Worm (Caenorhabditis elegans) whole organism, L4 larva: ENCODE measurements around the gene F58E2.2.
A peak's percentile ranks its signal among the peaks of the same experiment; 100 is the strongest.

Experiments used
- F10B5.3 ChIP-seq: sonication (generic microtip); optimal IDR thresholded peaks from 2 replicates; lab custom pipeline; 2016; ENCODE audit warnings: mild to moderate bottlenecking, missing genetic modification characterization, missing compliant biosample characterization
- F26F4.8 ChIP-seq: fragments of 200-800 bp; sonication (Bioruptor generic); conservative IDR thresholded peaks from 2 replicates; pipeline ENCODE4 v1.3.6; 2022; ENCODE audit warnings: missing genetic modification characterization, missing compliant biosample characterization
- F37D6.2 ChIP-seq: sonication (generic microtip); optimal IDR thresholded peaks from 2 replicates; lab custom pipeline; 2016; ENCODE audit warnings: mild to moderate bottlenecking, missing genetic modification characterization, missing compliant biosample characterization
- F44E2.7 ChIP-seq: fragments of 200-800 bp; sonication (Bioruptor generic); IDR thresholded peaks from 2 replicates; pipeline ENCODE4 v2.1.2; 2022; ENCODE audit warnings: missing genetic modification characterization, missing compliant biosample characterization
- F49E8.2 ChIP-seq: sonication (generic microtip); optimal IDR thresholded peaks from 2 replicates; lab custom pipeline; 2016; ENCODE audit warnings: missing compliant biosample characterization, mild to moderate bottlenecking, missing genetic modification characterization, borderline replicate concordance
- R02D3.7 ChIP-seq: fragments of 150-350 bp; sonication (generic microtip); optimal IDR thresholded peaks from 3 replicates; lab custom pipeline; 2014; ENCODE audit warnings: missing biosample characterization, missing genetic modification characterization
- Y5F2A.4 ChIP-seq: fragments of 200-800 bp; sonication (Bioruptor generic); optimal IDR thresholded peaks from 2 replicates; lab custom pipeline; 2018; ENCODE audit warnings: mild to moderate bottlenecking, missing genetic modification characterization, missing compliant biosample characterization
- aha-1 ChIP-seq: fragments of 150-350 bp; peaks from one replicate; lab custom pipeline; 2014; ENCODE audit warnings: missing biosample characterization, missing genetic modification characterization
- ceh-44 ChIP-seq: fragments of 200-800 bp; sonication (Bioruptor generic); IDR thresholded peaks from 2 replicates; pipeline ENCODE4 v1.3.6; 2022; ENCODE audit warnings: missing genetic modification reagents, missing genetic modification characterization, missing compliant biosample characterization
- ceh-62 ChIP-seq: sonication (generic microtip); optimal IDR thresholded peaks from 2 replicates; lab custom pipeline; 2017; ENCODE audit warnings: missing biosample characterization, missing genetic modification characterization
- daf-16 ChIP-seq, 3 experiments: sonication (generic microtip); optimal IDR thresholded peaks; 2 replicates each; lab custom pipeline; 2016 to 2017; ENCODE audit warnings: missing genetic modification characterization in 3 of 3, missing genetic modification reagents in 3 of 3, mild to moderate bottlenecking in 2 of 3, missing compliant biosample characterization in 2 of 3, missing biosample characterization in 1 of 3, moderate library complexity in 1 of 3
- daf-19 ChIP-seq: fragments of 200-800 bp; sonication (Bioruptor generic); conservative IDR thresholded peaks from 2 replicates; pipeline ENCODE4 v1.3.6; 2022; ENCODE audit warnings: missing genetic modification characterization, missing compliant biosample characterization
- dmd-6 ChIP-seq: fragments of 200-800 bp; sonication (Bioruptor generic); IDR thresholded peaks from 2 replicates; pipeline ENCODE4 v1.3.6; 2022; ENCODE audit warnings: missing genetic modification reagents, missing genetic modification characterization, missing compliant biosample characterization
- dmd-8 ChIP-seq: fragments of 200-800 bp; sonication (Bioruptor generic); IDR thresholded peaks from 2 replicates; pipeline ENCODE4 v1.3.6; 2022; ENCODE audit warnings: missing genetic modification characterization, missing compliant biosample characterization
- dve-1 ChIP-seq: sonication (generic microtip); optimal IDR thresholded peaks from 2 replicates; lab custom pipeline; 2017; ENCODE audit warnings: antibody characterized with exemption, mild to moderate bottlenecking, missing genetic modification characterization, missing compliant biosample characterization; ENCODE audit not compliant: insufficient read depth
- gei-8 ChIP-seq: fragments of 200-800 bp; sonication (Bioruptor generic); optimal IDR thresholded peaks from 2 replicates; lab custom pipeline; 2018; ENCODE audit warnings: mild to moderate bottlenecking, missing genetic modification characterization, missing compliant biosample characterization
- hlh-11 ChIP-seq: fragments of 200-800 bp; sonication (Bioruptor generic); optimal IDR thresholded peaks from 2 replicates; lab custom pipeline; 2018; ENCODE audit warnings: mild to moderate bottlenecking, missing genetic modification characterization, missing compliant biosample characterization
- hlh-30 ChIP-seq: sonication (generic microtip); optimal IDR thresholded peaks from 2 replicates; lab custom pipeline; 2017; ENCODE audit warnings: antibody characterized with exemption, mild to moderate bottlenecking, missing genetic modification characterization, missing compliant biosample characterization; ENCODE audit not compliant: insufficient read depth
- hmg-1.1 ChIP-seq: fragments of 200-800 bp; sonication (Bioruptor generic); IDR thresholded peaks from 2 replicates; pipeline ENCODE4 v1.3.6; 2022; ENCODE audit warnings: missing genetic modification reagents, missing genetic modification characterization, missing compliant biosample characterization
- lin-1 ChIP-seq: fragments of 200-800 bp; sonication (Bioruptor generic); IDR thresholded peaks from 2 replicates; pipeline ENCODE4 v1.3.6; 2022; ENCODE audit warnings: missing genetic modification reagents, missing genetic modification characterization, missing compliant biosample characterization
- lin-38 ChIP-seq: fragments of 200-800 bp; sonication (Bioruptor generic); IDR thresholded peaks from 2 replicates; pipeline ENCODE4 v1.3.6; 2022; ENCODE audit warnings: missing genetic modification reagents, missing genetic modification characterization, missing compliant biosample characterization
- madf-5 ChIP-seq, 2 experiments: fragments of 200-800 bp; sonication (Bioruptor generic); IDR thresholded peaks; 2 replicates each; pipeline ENCODE4 v1.3.6; 2022; ENCODE audit warnings: missing compliant biosample characterization in 2 of 2, missing genetic modification characterization in 2 of 2
- mdl-1 ChIP-seq, 2 experiments: fragments of 150-350 bp in 1 of 2; sonication (generic microtip) in 1 of 2; optimal IDR thresholded peaks; 2 replicates each; lab custom pipeline; 2014 to 2017; ENCODE audit warnings: missing biosample characterization in 2 of 2, missing genetic modification characterization in 2 of 2
- mep-1 ChIP-seq: fragments of 150-350 bp; sonication (generic microtip); optimal IDR thresholded peaks from 3 replicates; lab custom pipeline; 2014; ENCODE audit warnings: missing biosample characterization, missing genetic modification characterization
- nhr-237 ChIP-seq: sonication (generic microtip); optimal IDR thresholded peaks from 2 replicates; lab custom pipeline; 2017; ENCODE audit warnings: missing biosample characterization, missing genetic modification characterization
- nhr-25 ChIP-seq: sonication (generic microtip); optimal IDR thresholded peaks from 2 replicates; lab custom pipeline; 2017; ENCODE audit warnings: missing genetic modification characterization, mild to moderate bottlenecking, missing compliant biosample characterization, antibody characterized with exemption, moderate library complexity, borderline replicate concordance; ENCODE audit not compliant: insufficient read depth
- nhr-28 ChIP-seq: fragments of 150-350 bp; optimal IDR thresholded peaks from 2 replicates; lab custom pipeline; 2014; ENCODE audit warnings: missing biosample characterization, missing genetic modification characterization
- nhr-42 ChIP-seq: fragments of 200-800 bp; sonication (Bioruptor generic); IDR thresholded peaks from 2 replicates; pipeline ENCODE4 v1.3.6; 2022; ENCODE audit warnings: missing genetic modification characterization, missing compliant biosample characterization
- nhr-48 ChIP-seq: sonication (generic microtip); optimal IDR thresholded peaks from 2 replicates; lab custom pipeline; 2016; ENCODE audit warnings: mild to moderate bottlenecking, missing genetic modification characterization, missing compliant biosample characterization
- php-3 ChIP-seq: fragments of 200-800 bp; sonication (Bioruptor generic); IDR thresholded peaks from 2 replicates; pipeline ENCODE4 v1.3.6; 2022; ENCODE audit warnings: missing genetic modification reagents, missing genetic modification characterization, missing compliant biosample characterization
- rbr-2 ChIP-seq: sonication (generic microtip); optimal IDR thresholded peaks from 2 replicates; lab custom pipeline; 2016; ENCODE audit warnings: missing genotype, missing genetic modification characterization, missing compliant biosample characterization
- sdz-12 ChIP-seq: fragments of 200-800 bp; sonication (Bioruptor generic); optimal IDR thresholded peaks from 2 replicates; lab custom pipeline; 2018; ENCODE audit warnings: mild to moderate bottlenecking, missing genetic modification characterization, missing compliant biosample characterization
- snpc-4 ChIP-seq: fragments of 150-350 bp; optimal IDR thresholded peaks from 2 replicates; lab custom pipeline; 2014; ENCODE audit warnings: missing biosample characterization, missing genetic modification characterization
- spr-1 ChIP-seq: sonication (generic microtip); optimal IDR thresholded peaks from 2 replicates; lab custom pipeline; 2016; ENCODE audit warnings: mild to moderate bottlenecking, missing genetic modification characterization, missing compliant biosample characterization
- tag-97 ChIP-seq: fragments of 200-800 bp; sonication (Bioruptor generic); IDR thresholded peaks from 2 replicates; pipeline ENCODE4 v1.3.6; 2022; ENCODE audit warnings: missing genetic modification characterization, missing compliant biosample characterization
- tra-1 ChIP-seq: fragments of 200-800 bp; sonication (Bioruptor generic); IDR thresholded peaks from 2 replicates; pipeline ENCODE4 v1.3.6; 2022; ENCODE audit warnings: missing genetic modification reagents, missing genetic modification characterization, missing compliant biosample characterization
- unc-130 ChIP-seq: sonication (generic microtip); optimal IDR thresholded peaks from 2 replicates; lab custom pipeline; 2016; ENCODE audit warnings: missing genetic modification reagents, missing genetic modification characterization, missing compliant biosample characterization
- zag-1 ChIP-seq: fragments of 150-350 bp; optimal IDR thresholded peaks from 2 replicates; lab custom pipeline; 2014; ENCODE audit warnings: missing biosample characterization, missing genetic modification characterization
- zip-11 ChIP-seq: fragments of 200-800 bp; sonication (Bioruptor generic); IDR thresholded peaks from 2 replicates; pipeline ENCODE4 v1.3.6; 2022; ENCODE audit warnings: missing genetic modification characterization, missing compliant biosample characterization
- zip-2 ChIP-seq: fragments of 150-350 bp; optimal IDR thresholded peaks from 2 replicates; lab custom pipeline; 2014; ENCODE audit warnings: missing biosample characterization, missing genetic modification characterization
- ztf-7 ChIP-seq: fragments of 150-350 bp; optimal IDR thresholded peaks from 2 replicates; lab custom pipeline; 2014; ENCODE audit warnings: missing biosample characterization, missing genetic modification characterization

Gene F58E2.2

DNA sequence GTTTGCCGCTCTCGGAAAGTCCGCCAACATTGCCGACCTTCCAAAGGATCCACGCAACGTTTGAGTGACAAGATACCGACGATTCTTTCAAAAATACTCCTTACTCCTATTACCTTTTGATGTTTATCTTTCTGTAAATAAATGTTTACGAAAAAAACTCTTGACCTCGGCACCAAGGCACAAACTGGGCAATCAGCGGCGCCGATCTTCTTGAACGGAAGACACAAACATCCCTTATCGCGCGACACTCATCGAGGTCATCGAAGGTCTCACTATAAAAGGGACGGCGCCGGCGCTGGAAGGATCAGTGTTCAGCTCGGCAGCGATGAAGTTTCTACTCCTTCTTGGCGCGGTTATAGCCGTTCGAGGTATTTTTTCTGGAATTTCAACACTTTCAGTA is 30.5 kb upstream of the F58E2.2 start, which contains the start of gene grd-3:
TSS of gene grd-3 (plus strand) at position 302 of the 400 bp plus-strand sequence.
- TF ChIP-seq mdl-1 (tag; optimal IDR thresholded peaks at IDR 0.05; lab: Kevin White, UChicago): no peak

DNA sequence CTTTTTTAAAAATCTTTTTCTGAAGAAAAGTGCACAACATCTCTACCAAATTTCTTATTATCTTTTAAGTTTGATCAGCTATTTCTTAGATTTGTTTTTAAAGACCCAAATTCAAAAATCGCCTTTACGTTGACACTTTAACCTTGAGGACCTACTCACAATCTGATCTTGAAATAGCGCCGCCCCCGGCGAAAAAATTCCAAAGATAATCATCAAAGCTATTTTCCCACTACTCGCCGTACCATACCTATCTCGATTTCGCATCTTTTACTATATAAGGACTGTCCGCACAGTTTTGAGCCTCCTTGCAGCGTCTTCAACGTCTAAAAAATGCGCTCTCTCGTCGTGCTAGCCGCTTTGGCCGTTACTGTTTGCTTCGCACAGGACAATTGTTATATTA is 29.0 kb upstream of the F58E2.2 start, which contains the start of gene grd-10:
TSS of gene grd-10 (plus strand) at position 208 of the 400 bp plus-strand sequence.
- TF ChIP-seq F10B5.3 (tag; lab: Kevin White, UChicago): no peak
- no peak for TF ChIP-seq nhr-48 (tag; lab: Kevin White, UChicago)
- TF ChIP-seq hlh-30: no peak
- no peak for TF ChIP-seq madf-5 (GFP tag; IDR thresholded peaks at IDR 0.05; lab: Robert Waterston, UW)
- TF ChIP-seq nhr-25 (tag; lab: Kevin White, UChicago): no peak
- TF ChIP-seq spr-1 (tag; lab: Kevin White, UChicago): no peak

DNA sequence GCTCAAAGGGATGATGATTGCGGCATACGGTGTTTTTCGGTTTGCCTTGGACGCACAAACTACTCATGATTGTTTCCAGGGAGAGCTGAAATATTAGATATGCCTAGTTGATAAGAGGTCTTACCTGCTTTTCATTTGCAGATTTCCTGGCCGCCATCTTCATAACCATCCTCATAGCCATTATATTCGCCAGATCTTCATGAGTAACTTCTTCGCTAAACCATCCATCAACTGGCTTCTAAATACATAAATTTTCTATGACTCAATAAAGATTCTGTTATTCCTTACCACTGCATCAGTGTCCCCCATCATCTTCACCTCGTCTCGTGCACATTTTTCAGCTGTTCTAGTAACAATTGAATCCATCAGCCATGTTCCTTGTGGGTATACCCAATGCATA is 27.3 kb upstream of the F58E2.2 start:
- peak; percentile 95 for TF ChIP-seq aha-1
- TF ChIP-seq Y5F2A.4 (GFP tag; lab: Kevin White, UChicago): no peak

DNA sequence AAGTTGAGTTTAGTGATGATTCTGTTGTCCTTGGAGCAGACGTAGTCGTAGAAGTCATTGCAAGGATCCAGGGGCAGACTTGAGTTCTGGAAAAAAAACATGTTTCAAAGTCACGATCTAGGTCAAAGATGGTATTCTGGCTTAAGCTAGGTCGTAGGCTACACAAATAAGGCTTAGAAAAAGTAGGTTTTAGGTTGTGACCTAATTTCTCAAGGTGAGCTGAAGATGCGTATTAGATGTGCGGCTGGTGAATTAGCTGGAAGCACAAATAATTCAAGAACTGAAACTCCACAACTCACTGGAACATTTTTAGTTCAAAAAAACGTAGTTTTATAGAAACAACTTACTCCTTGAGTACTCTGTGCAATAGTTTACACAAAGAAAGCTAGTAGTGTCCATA is 25.7 kb upstream of the F58E2.2 start, which contains the start of gene F09D12.2:
TSS of gene F09D12.2 (minus strand) at position 101 of the 400 bp plus-strand sequence.
- TF ChIP-seq nhr-42 (GFP tag; lab: Robert Waterston, UW) (no peak), gei-8 (GFP tag; lab: Kevin White, UChicago) (no peak), dve-1 (tag; lab: Kevin White, UChicago) (no peak), hlh-11 (tag; lab: Kevin White, UChicago) (no peak), lin-38 (GFP tag; lab: Robert Waterston, UW) (no peak), php-3 (no peak), tag-97 (GFP tag; lab: Robert Waterston, UW) (no peak), aha-1 (no peak), mep-1 (tag; lab: Kevin White, UChicago) (no peak), zag-1 (no peak), mdl-1 (tag; optimal IDR thresholded peaks at IDR 0.05; lab: Kevin White, UChicago) (no peak), daf-19 (no peak), sdz-12 (GFP tag; lab: Kevin White, UChicago) (no peak), nhr-28 (tag; lab: Kevin White, UChicago) (no peak), F44E2.7 (no peak), unc-130 (GFP tag; lab: Kevin White, UChicago) (no peak), hmg-1.1 (GFP tag; lab: Robert Waterston, UW) (no peak), ceh-44 (GFP tag; lab: Robert Waterston, UW) (no peak), lin-1 (GFP tag; lab: Robert Waterston, UW) (no peak), tra-1 (GFP tag; lab: Robert Waterston, UW) (no peak)

DNA sequence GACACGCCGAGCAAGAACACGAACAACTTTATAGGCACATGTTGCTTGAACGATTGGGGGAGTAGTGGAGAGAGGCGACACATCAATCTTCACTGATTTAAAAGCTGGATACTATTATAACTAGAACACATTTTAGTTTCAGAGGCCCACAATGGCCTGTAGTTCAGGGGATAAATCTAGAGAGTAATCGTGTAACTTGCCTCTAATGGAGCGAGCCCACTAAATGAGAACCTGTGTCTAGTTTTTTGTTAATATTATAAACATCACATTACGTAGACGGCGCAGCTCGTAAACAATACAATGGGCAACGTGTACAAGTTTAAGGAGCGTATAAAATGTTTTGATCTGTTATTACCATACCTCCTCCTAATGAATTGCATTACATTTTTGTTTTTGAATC is 25.2 kb upstream of the F58E2.2 start, which contains the start of gene F58E2.5:
TSS of gene F58E2.5 (plus strand) at position 301 of the 400 bp plus-strand sequence.
- TF ChIP-seq zip-2 (no peak), F26F4.8 (GFP tag; lab: Robert Waterston, UW) (no peak), F49E8.2 (tag; lab: Kevin White, UChicago) (no peak), ztf-7 (no peak), nhr-237 (tag; lab: Kevin White, UChicago) (no peak), rbr-2 (tag; lab: Kevin White, UChicago) (no peak), lin-38 (GFP tag; lab: Robert Waterston, UW) (no peak), ceh-62 (tag; lab: Kevin White, UChicago) (no peak), snpc-4 (tag; lab: Kevin White, UChicago) (no peak), dmd-8 (GFP tag; lab: Robert Waterston, UW) (no peak), R02D3.7 (tag; lab: Kevin White, UChicago) (no peak), daf-16 (GFP tag; optimal IDR thresholded peaks at IDR 0.05; lab: Kevin White, UChicago) (no peak), daf-16 (tag; optimal IDR thresholded peaks at IDR 0.05; lab: Kevin White, UChicago) (no peak), zip-11 (GFP tag; lab: Robert Waterston, UW) (no peak), daf-19 (no peak), dmd-6 (GFP tag; lab: Robert Waterston, UW) (no peak), F37D6.2 (no peak)
